Fruit fly (Drosophila melanogaster): ENCODE measurements around the gene Hsp27.

Gene Hsp27

dm6 chr3L:9432810-9433587 is 49.1 kb downstream of the Hsp27 start (continued):
- TF ChIP-seq CG2116 (GFP tag; optimal IDR thresholded peaks at IDR 0.05) (no peak), Nf-YA (GFP tag; IDR thresholded peaks at IDR 0.05) (no peak), Six4 (GFP tag; optimal IDR thresholded peaks at IDR 0.05) (no peak), H15 (GFP tag; IDR thresholded peaks at IDR 0.05) (no peak), CG34376 (GFP tag; optimal IDR thresholded peaks at IDR 0.05) (peak; percentile 51), grau (tag; optimal IDR thresholded peaks at IDR 0.05) (no peak), lilli (GFP tag; optimal IDR thresholded peaks at IDR 0.05) (no peak), trem (tag; optimal IDR thresholded peaks at IDR 0.05) (no peak), seq (GFP tag; IDR thresholded peaks at IDR 0.05) (no peak), Dll (GFP tag; IDR thresholded peaks at IDR 0.05; ENCODE audit: partially characterized antibody) (no peak), dmrt99B (tag; optimal IDR thresholded peaks at IDR 0.05) (no peak), scrt (GFP tag; optimal IDR thresholded peaks at IDR 0.05) (no peak), CG2129 (GFP tag; IDR thresholded peaks at IDR 0.05; ENCODE audit: partially characterized antibody) (no peak), CG12769 (tag; optimal IDR thresholded peaks at IDR 0.05) (peak; percentile 98), HLH4C (GFP tag; IDR thresholded peaks at IDR 0.05; ENCODE audit: partially characterized antibody) (no peak), CG10543 (GFP tag; optimal IDR thresholded peaks at IDR 0.05) (peak; percentile 88), CG1647 (GFP tag; optimal IDR thresholded peaks at IDR 0.05) (no peak), Antp (GFP tag; optimal IDR thresholded peaks at IDR 0.05) (no peak), Doc2 (GFP tag; IDR thresholded peaks at IDR 0.05) (no peak), CG10321 (GFP tag; IDR thresholded peaks at IDR 0.05) (no peak), lov (optimal IDR thresholded peaks at IDR 0.05) (no peak), lov (GFP tag; IDR thresholded peaks at IDR 0.05) (no peak), CG9932 (GFP tag; IDR thresholded peaks at IDR 0.05) (0 out of 2 replicates have a peak, but pooled peaks have one; percentile 7), CG11085 (GFP tag; IDR thresholded peaks at IDR 0.05) (no peak), Dfd (GFP tag; optimal IDR thresholded peaks at IDR 0.05) (no peak), Med (GFP tag) (peak; percentile 71), CG11723 (GFP tag; optimal IDR thresholded peaks at IDR 0.05) (no peak), C15 (GFP tag; IDR thresholded peaks at IDR 0.05) (no peak), abd-A (tag; optimal IDR thresholded peaks at IDR 0.05) (no peak), Tbp (GFP tag; optimal IDR thresholded peaks at IDR 0.05) (no peak), al (GFP tag; IDR thresholded peaks at IDR 0.05) (no peak), Xbp1 (GFP tag; optimal IDR thresholded peaks at IDR 0.05) (no peak), sr (GFP tag; IDR thresholded peaks at IDR 0.05) (peak; percentile 98), Asciz (GFP tag; optimal IDR thresholded peaks at IDR 0.05) (no peak), Sry-δ (GFP tag; optimal IDR thresholded peaks at IDR 0.05) (no peak), sd (tag; optimal IDR thresholded peaks at IDR 0.05) (peak; percentile 82), sima (GFP tag; optimal IDR thresholded peaks at IDR 0.05) (no peak), CG18619 (GFP tag; optimal IDR thresholded peaks at IDR 0.05) (no peak), org-1 (GFP tag; optimal IDR thresholded peaks at IDR 0.05) (no peak), psq (GFP tag; optimal IDR thresholded peaks at IDR 0.05) (no peak), CG11696 (GFP tag; IDR thresholded peaks at IDR 0.05) (no peak), CG7372 (GFP tag; IDR thresholded peaks at IDR 0.05) (no peak), rib (GFP tag; IDR thresholded peaks at IDR 0.05) (peak; percentile 48; the same call in 1 of the 2 replicates), HmgZ (tag; optimal IDR thresholded peaks at IDR 0.05) (no peak), Deaf1 (tag; optimal IDR thresholded peaks at IDR 0.05) (no peak), bcd (GFP tag; optimal IDR thresholded peaks at IDR 0.05) (no peak), CG16863 (GFP tag; optimal IDR thresholded peaks at IDR 0.05) (no peak), Meics (GFP tag; optimal IDR thresholded peaks at IDR 0.05) (no peak), Sin3A (optimal IDR thresholded peaks at IDR 0.05) (no peak), grn (GFP tag; optimal IDR thresholded peaks at IDR 0.05) (peak; percentile 72), CG16779 (GFP tag; IDR thresholded peaks at IDR 0.05) (no peak)
